Fruit fly (Drosophila melanogaster) ovary, adult (tissue): Measurements from ENCODE around the gene CG42854.

Experiments
- CG17801 ChIP-seq: fragments of 200-800 bp; optimal IDR thresholded peaks from 2 replicates; lab custom pipeline; 2019; ENCODE audit warnings: missing biosample characterization, mild to moderate bottlenecking, missing genetic modification characterization, moderate library complexity; ENCODE audit not compliant: partially characterized antibody

Gene CG42854

DNA sequence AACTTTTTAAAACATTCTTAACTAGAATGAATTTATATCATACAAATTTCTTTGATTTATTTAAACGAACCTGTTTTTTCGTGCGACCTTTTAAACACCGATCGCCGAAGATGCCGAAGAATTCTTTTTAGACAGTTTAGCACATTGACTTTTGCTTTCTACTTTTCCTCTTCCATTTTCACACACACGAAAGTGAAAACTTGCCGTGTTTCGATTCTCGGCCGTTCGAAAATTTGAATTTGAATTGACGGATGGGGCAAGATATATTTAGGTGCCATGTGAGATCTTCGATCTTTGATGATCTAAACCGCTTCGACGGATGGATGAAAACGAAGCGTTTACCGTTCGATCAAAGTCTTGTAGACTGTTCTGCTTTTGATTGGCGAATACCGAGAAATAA is 8.9 kb upstream of the CG42854 start:
- TF ChIP-seq CG17801 (GFP tag; lab: Kevin White, UChicago): no peak

DNA sequence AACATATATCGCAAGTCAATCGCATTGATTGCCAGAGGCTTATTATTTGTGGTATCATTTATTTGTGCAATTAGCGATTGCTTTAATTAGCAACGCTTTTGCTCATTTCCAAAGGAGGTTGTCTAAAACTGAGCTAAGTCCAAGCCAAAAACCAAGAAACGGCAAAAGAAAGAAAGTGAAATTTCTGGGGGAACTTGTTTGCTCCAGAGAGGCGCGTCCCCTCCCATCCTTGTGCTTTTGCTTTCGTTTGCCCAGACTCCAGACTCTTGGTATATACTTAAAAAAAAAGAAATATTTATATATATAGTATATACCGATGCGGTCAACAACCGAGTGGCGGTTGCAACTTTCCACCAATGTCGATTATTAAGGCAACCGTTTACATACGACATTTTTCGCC is 7.3 kb upstream of the CG42854 start:
- no peak for TF ChIP-seq CG17801 (GFP tag; lab: Kevin White, UChicago)

DNA sequence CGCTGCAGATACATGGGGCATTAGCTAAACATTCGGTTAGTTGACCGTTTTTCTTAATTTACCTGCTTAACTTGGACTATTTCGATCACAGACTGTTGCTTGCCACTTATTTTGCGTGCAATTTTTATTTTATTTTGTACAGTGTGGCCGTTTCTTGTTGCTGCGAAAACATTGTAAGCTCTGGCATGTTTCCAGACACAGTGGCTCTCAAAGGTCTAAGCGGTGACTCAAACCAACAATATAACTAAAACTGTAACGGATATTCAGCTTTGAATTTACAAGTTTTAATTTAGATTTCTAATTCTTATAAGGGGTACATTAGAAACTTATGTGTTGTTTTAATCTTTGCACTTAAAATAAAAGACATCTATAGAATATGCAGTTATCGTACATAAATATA is 2.5 kb upstream of the CG42854 start, which contains the start of gene CG8675:
TSS of gene CG8675 (minus strand) at position 177 of the 400 bp plus-strand sequence.
- TF ChIP-seq CG17801 (GFP tag; lab: Kevin White, UChicago): peak; percentile 16

DNA sequence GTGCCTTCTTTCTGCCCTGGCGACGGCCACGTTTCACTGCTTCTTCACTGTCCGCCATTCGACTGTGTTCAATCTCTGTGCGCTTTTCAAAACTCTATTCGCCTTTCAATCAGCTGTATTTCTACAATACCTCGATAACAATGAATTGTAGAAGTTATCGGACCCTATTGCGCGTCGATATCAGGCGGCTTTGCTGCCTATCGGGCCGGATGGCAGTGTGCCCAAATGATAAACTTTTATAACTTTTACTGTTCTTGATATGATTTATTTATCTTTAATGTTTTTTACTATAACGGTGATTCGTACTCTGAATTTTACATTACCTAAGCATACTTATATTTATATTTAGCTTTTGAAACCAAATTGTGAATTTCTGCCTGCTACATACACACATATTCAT is 2.0 kb downstream of the CG42854 start, which contains the start of gene CG8915:
TSS of gene CG8915 (minus strand) at position 148 of the 400 bp plus-strand sequence.
- TF ChIP-seq CG17801 (GFP tag; lab: Kevin White, UChicago): peak; percentile 38

DNA sequence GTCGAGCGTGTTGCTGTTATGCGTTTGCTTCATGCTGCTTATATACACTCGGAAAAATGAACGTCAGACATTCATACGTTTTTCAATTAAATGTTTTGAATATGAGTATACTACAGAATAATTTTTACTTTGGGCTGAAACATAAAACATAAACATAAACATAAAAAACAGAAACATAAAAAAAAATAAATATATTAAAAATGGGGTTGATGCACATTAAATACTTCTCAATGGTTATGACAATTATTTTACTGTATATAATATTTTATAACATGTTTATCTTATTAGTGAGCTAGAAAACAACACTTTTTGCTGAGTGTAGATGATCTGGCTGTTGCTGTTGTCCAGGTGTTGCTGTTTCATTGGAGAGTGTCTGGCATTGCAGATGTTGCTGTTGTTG is 9.4 kb downstream of the CG42854 start:
- TF ChIP-seq CG17801 (GFP tag; lab: Kevin White, UChicago): no peak

DNA sequence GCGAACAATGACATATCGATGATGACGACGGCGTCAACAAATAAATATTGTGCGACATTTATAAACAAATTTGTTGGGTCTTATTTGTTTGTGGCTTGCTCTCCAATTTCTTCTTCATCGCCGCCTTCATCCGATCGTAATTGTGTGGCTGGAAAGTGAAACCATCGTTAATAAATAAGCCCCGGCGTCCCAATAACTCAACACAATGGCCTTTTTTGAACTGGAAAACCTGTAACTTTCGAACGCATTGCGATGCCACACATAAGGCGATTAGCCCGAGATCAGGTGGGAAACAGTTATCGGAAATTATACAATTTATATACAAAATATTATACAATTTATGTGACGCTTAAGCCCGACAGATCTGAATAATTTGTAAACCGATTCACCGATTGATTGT is 10.3 kb downstream of the CG42854 start:
- TF ChIP-seq CG17801 (GFP tag; lab: Kevin White, UChicago): no peak

DNA sequence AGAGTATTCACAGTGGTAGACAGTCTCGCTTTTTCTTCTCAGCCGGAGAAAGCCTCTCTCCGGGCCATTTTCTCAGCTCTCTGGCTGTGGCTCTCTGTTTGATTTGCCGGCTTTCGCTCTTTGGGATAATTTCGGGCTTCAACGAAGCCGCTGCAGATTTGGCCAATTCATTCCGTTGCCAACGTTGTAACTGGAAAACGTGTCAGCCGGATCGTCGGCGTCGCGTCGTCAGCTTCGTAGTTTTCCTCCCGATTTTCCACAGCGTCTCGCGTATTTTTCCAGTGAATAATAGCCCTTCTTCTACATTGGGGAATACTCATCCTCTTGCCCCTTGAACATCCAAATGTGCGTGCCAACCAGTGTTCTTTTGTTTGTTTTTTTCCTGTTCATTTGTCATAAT is 14.2 kb downstream of the CG42854 start, which contains the start of gene f:
TSS of gene f (plus strand) at position 301 of the 400 bp plus-strand sequence.
- TF ChIP-seq CG17801 (GFP tag; lab: Kevin White, UChicago): no peak

DNA sequence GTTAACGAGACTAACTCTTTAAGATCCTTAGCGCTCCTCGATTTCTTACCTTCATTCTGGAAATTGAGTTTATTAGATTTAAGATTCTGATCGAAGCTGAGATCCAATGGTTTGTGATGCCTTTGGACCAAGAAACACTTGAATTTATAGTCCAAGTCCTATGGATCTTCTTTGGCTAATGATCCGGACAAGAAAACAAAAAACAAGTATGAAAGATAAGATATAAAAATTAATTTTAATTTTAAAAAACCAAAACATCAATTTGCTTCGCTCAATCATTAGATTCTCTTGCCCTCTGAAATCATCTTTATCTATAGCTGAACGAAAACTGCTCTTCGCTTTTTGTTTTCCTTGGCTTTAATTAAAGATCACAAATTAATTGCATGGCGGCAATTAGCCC is 15.9 kb downstream of the CG42854 start, which contains the start of gene CG10597:
TSS of gene CG10597 (minus strand) at position 101 of the 400 bp plus-strand sequence.
- no peak for TF ChIP-seq CG17801 (GFP tag; lab: Kevin White, UChicago)

DNA sequence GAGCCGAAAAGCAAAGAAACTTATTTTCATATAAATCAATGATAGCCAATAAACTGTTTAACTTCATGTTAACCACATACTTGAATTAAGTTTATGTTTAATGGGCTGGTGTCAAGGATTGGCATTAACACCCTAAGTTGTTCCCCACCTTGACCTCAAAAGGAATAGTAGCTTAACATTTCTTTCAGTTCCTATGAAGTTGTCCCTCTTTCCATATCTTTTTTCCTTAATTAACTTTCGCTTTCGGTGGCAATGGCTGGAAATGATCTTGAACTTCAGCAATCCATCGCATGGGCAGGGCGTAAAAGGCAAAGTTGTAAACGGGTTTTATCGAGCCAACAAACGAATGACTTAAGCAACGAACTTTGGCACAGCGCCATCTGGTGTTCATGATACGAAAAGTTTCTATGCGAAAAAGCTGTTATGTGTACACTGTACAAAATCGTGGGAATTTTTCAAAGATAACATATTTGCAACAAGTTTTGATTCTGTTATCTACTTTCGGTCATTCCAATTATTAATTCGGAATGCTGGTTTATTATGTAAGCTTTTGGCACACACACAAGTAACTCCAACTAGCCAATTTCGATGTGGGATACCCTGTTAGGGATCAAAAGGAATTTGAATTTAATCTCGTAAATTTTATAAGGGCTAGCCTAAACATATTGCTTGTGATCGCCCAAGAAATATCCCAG is 17.2 kb downstream of the CG42854 start:
- no peak for TF ChIP-seq CG17801 (GFP tag; lab: Kevin White, UChicago)

DNA sequence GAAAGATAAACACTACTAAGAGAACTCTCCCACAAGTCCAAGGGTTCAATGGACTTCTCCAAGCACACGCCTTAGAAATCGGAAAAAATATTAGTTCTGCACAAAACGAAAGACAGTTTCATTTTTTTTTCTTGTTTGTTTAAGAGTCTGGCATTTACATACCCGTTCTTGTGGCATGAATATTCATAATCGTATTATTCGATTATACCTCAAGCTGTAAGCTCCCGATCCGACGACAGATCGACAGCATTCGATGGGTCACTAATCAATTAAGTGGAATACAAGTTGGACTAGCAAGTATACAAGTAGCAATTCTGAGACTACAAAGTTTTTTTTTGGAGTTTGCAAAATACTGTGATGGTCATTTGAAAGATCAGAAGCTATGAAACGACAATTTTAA is 19.4 kb downstream of the CG42854 start:
- TF ChIP-seq CG17801 (GFP tag; lab: Kevin White, UChicago): no peak

DNA sequence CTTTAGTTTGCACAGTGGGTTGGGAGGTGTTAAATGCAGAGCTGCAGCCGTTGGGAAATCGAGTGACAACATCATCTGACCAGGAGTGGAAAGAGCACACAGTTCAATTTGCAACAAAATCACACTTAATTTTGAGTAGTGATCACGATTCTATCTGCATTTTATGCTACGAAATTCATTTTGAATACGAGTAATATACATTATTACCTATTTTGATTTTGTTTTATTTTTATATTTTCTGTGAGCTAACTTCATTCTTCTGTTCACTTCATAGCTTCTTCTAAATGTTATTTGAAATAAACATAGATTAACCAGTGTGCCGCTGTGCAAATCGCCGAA is 20.2 kb downstream of the CG42854 start, which contains the start of gene CG10598:
TSS of gene CG10598 (minus strand) at position 187 of the 339 bp plus-strand sequence.
- no peak for TF ChIP-seq CG17801 (GFP tag; lab: Kevin White, UChicago)

DNA sequence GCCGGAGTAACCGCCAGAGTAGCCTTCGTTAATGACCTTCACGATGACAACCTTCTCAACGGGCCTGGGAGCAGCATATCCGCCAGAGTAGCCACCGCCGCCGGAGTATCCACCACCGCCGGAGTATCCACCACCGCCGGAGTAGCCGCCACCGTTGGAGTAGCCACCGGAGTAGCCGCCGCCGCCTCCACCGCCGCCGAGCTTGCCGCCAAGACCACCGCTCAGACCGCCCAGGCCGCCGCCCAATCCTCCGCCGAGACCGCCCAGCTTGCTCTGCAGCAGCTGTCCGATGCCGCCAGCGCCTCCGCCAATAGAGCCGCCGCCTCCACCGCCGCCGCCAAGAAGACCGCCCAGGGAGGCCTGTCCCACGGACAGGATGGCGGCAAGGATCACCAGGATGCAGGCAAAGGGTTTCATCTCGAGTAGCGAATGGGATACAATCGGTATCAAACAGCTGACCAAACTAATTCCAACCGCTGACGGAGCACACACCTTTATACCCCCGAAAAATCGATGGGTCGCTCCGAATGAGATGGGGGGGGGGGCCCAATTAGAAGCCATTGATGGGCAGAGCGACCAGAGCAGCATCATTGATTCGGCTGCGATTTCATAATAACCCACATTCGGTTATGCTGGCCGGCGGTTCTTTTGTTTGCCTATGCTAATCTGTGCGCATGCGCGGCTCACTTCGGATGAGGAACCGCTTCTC is 20.7 kb downstream of the CG42854 start:
- no peak for TF ChIP-seq CG17801 (GFP tag; lab: Kevin White, UChicago)

DNA sequence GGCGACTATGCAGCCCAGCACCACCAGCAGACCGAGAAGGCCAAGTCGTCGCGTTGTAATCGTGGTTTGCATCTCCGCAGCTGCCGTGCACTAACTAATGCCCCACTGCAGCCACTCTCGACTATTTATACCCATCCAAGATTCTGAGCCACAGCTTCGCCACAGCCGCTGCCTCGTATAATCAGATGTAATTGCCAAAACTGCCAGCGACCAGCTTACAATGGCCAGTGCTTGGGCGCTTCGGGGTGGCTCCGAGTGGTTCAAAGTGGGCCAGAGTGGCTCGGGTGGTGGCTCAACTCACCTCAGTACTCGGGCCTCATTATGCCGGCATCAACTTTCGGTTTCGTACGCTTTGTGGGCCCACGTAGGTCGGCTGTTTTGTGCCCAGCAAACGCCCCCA is 23.1 kb downstream of the CG42854 start, which contains the start of gene CG34327:
TSS of gene CG34327 (minus strand) at position 101 of the 400 bp plus-strand sequence.
- no peak for TF ChIP-seq CG17801 (GFP tag; lab: Kevin White, UChicago)

DNA sequence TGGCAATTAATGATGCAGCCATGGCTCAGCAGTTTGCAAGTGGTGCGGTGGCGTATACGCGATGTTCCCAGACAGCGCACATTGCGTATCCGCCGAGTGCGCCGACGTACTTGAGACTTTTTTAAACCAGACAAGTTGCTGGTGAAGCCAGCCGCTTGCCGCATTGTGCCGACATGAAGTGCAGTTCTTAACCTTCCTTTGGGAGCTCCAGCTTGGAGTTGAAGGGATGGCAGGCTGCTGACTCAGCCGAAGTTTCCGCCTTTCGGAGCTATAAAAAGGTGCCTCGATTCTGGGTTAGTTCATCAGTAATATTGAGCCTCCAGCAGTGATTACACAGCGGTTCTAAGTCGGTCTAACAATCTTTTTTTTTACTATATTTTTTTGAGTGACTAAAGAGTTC is 25.7 kb downstream of the CG42854 start, which contains the start of gene CG5172:
TSS of gene CG5172 (plus strand) at position 301 of the 400 bp plus-strand sequence.
- no peak for TF ChIP-seq CG17801 (GFP tag; lab: Kevin White, UChicago)

DNA sequence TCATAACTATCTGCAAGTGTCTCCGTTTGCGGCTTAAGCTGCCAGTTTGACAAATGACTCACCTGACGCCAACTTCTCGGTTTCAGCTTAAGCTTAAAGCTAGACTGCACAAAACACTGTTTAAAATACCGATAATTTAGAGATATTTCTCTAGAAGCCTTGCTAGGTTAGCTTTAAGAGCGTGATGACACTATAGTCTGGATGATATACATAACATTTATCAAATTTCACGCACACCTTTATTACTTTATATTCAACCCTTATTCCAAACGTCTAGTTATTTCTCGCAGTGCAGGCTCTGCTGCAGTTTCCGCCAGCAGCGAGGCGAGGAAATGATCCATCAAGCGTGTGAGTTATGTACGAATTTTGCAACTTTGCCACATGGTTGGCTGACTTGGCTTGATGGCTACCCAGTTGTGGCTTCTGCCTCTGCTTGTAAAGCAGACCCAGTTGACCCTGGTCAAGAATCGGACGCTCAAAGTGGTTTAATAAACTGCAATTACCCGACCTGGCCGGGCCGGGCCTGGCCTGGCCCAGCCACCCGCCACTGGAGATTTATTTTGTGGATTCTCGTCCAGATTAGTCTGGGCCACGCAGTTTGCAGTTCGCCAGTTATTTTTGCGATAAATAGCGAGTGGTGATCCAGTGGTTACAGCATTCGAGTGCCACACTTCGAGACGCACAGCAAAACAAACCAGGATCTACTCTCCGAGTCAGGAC is 28.4 kb downstream of the CG42854 start, which contains the start of gene CG12998:
TSS of gene CG12998 (plus strand) at position 436 of the 720 bp plus-strand sequence.
- TF ChIP-seq CG17801 (GFP tag; lab: Kevin White, UChicago): no peak
